Fruit fly (Drosophila melanogaster) whole organism, embryonic: ENCODE results near the gene woc.
A peak's percentile ranks its signal among the peaks of the same experiment; 100 is the strongest.

Source experiments
- BtbVII ChIP-seq: fragments of 200-800 bp; sonication (Bioruptor generic); optimal IDR thresholded peaks from 3 replicates; lab custom pipeline; 2017; ENCODE audit warnings: missing biosample characterization, mild to moderate bottlenecking, missing genetic modification characterization
- CG1024 ChIP-seq: fragments of 200-800 bp; sonication (Bioruptor generic); IDR thresholded peaks from 2 replicates; pipeline ENCODE4 v1.3.6; 2022; ENCODE audit warnings: missing biosample characterization, missing genetic modification characterization
- CG10274 ChIP-seq: fragments of 200-800 bp; sonication (Bioruptor generic); optimal IDR thresholded peaks from 3 replicates; lab custom pipeline; 2017; ENCODE audit warnings: missing biosample characterization, mild to moderate bottlenecking, missing genetic modification characterization
- CG11456 ChIP-seq: fragments of 200-800 bp; sonication (Bioruptor generic); IDR thresholded peaks from 3 replicates; pipeline ENCODE4 v1.3.6; 2022; ENCODE audit warnings: missing biosample characterization, missing genetic modification characterization
- CG13287 ChIP-seq: fragments of 200-800 bp; sonication (Bioruptor generic); IDR thresholded peaks from 2 replicates; pipeline ENCODE4 v1.3.6; 2022; ENCODE audit warnings: missing biosample characterization, missing genetic modification characterization; ENCODE audit not compliant: partially characterized antibody
- CG15514 ChIP-seq: fragments of 200-800 bp; sonication (Bioruptor generic); optimal IDR thresholded peaks from 3 replicates; lab custom pipeline; 2017; ENCODE audit warnings: missing biosample characterization, missing genetic modification characterization, mild to moderate bottlenecking, moderate library complexity, missing genetic modification reagents
- CG1603 ChIP-seq: fragments of 200-800 bp; sonication (Bioruptor generic); optimal IDR thresholded peaks from 2 replicates; lab custom pipeline; 2019; ENCODE audit warnings: missing biosample characterization, mild to moderate bottlenecking, missing genetic modification characterization, moderate library complexity
- CG17186 ChIP-seq: fragments of 200-800 bp; sonication (Bioruptor generic); optimal IDR thresholded peaks from 3 replicates; lab custom pipeline; 2017; ENCODE audit warnings: missing biosample characterization, missing genetic modification reagents, missing genetic modification characterization
- CG17385 ChIP-seq: fragments of 200-800 bp; sonication (Bioruptor generic); optimal IDR thresholded peaks from 3 replicates; lab custom pipeline; 2018; ENCODE audit warnings: missing biosample characterization, mild to moderate bottlenecking, missing genetic modification characterization
- CG17612 ChIP-seq: fragments of 200-800 bp; sonication (Bioruptor generic); IDR thresholded peaks from 2 replicates; pipeline ENCODE4 v1.3.6; 2022; ENCODE audit warnings: missing biosample characterization, missing genetic modification characterization
- CG34224 ChIP-seq: fragments of 200-800 bp; sonication (Bioruptor generic); IDR thresholded peaks from 3 replicates; pipeline ENCODE4 v1.3.6; 2022; ENCODE audit warnings: missing biosample characterization, missing genetic modification characterization; ENCODE audit not compliant: partially characterized antibody
- CG34422 ChIP-seq: fragments of 200-800 bp; sonication (Bioruptor generic); IDR thresholded peaks from 3 replicates; pipeline ENCODE4 v1.3.6; 2022; ENCODE audit warnings: missing biosample characterization, missing genetic modification characterization
- CG4404 ChIP-seq: fragments of 200-800 bp; sonication (Bioruptor generic); IDR thresholded peaks from 2 replicates; pipeline ENCODE4 v1.3.6; 2022; ENCODE audit warnings: missing biosample characterization, missing genetic modification characterization
- CG4617 ChIP-seq: fragments of 200-800 bp; sonication (Bioruptor generic); optimal IDR thresholded peaks from 3 replicates; lab custom pipeline; 2016; ENCODE audit warnings: missing biosample characterization, missing genetic modification characterization, borderline replicate concordance
- CG4707 ChIP-seq: fragments of 200-800 bp; sonication (Bioruptor generic); optimal IDR thresholded peaks from 2 replicates; lab custom pipeline; 2018; ENCODE audit warnings: missing biosample characterization, mild to moderate bottlenecking, missing genetic modification characterization, moderate library complexity
- CG7963 ChIP-seq: fragments of 200-800 bp; sonication (Bioruptor generic); IDR thresholded peaks from 3 replicates; pipeline ENCODE4 v1.3.6; 2022; ENCODE audit warnings: missing biosample characterization, missing genetic modification characterization; ENCODE audit not compliant: partially characterized antibody
- CG9727 ChIP-seq: fragments of 200-800 bp; sonication (Bioruptor generic); optimal IDR thresholded peaks from 3 replicates; lab custom pipeline; 2017; ENCODE audit warnings: missing biosample characterization, mild to moderate bottlenecking, missing genetic modification characterization
- CG9876 ChIP-seq: fragments of 200-800 bp; sonication (Bioruptor generic); optimal IDR thresholded peaks from 2 replicates; lab custom pipeline; 2016; ENCODE audit warnings: missing biosample characterization, missing genetic modification characterization
- CrebB ChIP-seq: fragments of 200-800 bp; sonication (Bioruptor generic); optimal IDR thresholded peaks from 3 replicates; lab custom pipeline; 2018; ENCODE audit warnings: missing biosample characterization, mild to moderate bottlenecking, missing genetic modification characterization
- Dll ChIP-seq: fragments of 200-800 bp; sonication (Bioruptor generic); IDR thresholded peaks from 4 replicates; pipeline ENCODE4 v1.3.6; 2022; ENCODE audit warnings: missing biosample characterization, missing genetic modification characterization; ENCODE audit not compliant: partially characterized antibody
- Doc3 ChIP-seq: fragments of 200-800 bp; sonication (Bioruptor generic); IDR thresholded peaks from 3 replicates; pipeline ENCODE4 v1.3.6; 2022; ENCODE audit warnings: missing biosample characterization, missing genetic modification characterization; ENCODE audit not compliant: partially characterized antibody
- Ets65A ChIP-seq: fragments of 200-800 bp; sonication (Bioruptor generic); peaks from one replicate; lab custom pipeline; 2016; ENCODE audit warnings: missing biosample characterization, missing genetic modification characterization
- Gsc ChIP-seq: fragments of 200-800 bp; sonication (Bioruptor generic); IDR thresholded peaks from 2 replicates; pipeline ENCODE4 v1.3.6; 2022; ENCODE audit warnings: missing biosample characterization, missing genetic modification characterization
- HLH4C ChIP-seq: fragments of 200-800 bp; sonication (Bioruptor generic); IDR thresholded peaks from 3 replicates; pipeline ENCODE4 v1.3.6; 2022; ENCODE audit warnings: missing biosample characterization, missing genetic modification characterization; ENCODE audit not compliant: partially characterized antibody
- Lhr ChIP-seq: fragments of 200-800 bp; sonication (Bioruptor generic); optimal IDR thresholded peaks from 3 replicates; lab custom pipeline; 2017; ENCODE audit warnings: mild to moderate bottlenecking, missing biosample characterization, missing genetic modification reagents, missing genetic modification characterization
- Poxn ChIP-seq: fragments of 200-800 bp; sonication (Bioruptor generic); IDR thresholded peaks from 2 replicates; pipeline ENCODE4 v1.3.6; 2022; ENCODE audit warnings: missing biosample characterization, missing genetic modification characterization
- Sox100B ChIP-seq: fragments of 200-800 bp; sonication (Bioruptor generic); optimal IDR thresholded peaks from 3 replicates; lab custom pipeline; 2018; ENCODE audit warnings: missing biosample characterization, mild to moderate bottlenecking, missing genetic modification characterization
- Ssrp ChIP-seq: fragments of 200-800 bp; sonication (Bioruptor generic); optimal IDR thresholded peaks from 2 replicates; lab custom pipeline; 2018; ENCODE audit warnings: missing biosample characterization, mild to moderate bottlenecking, missing genetic modification characterization, moderate library complexity
- Usf ChIP-seq: fragments of 200-800 bp; sonication (Bioruptor generic); optimal IDR thresholded peaks from 2 replicates; lab custom pipeline; 2017; ENCODE audit warnings: missing genotype, missing biosample characterization, missing genetic modification characterization
- amos ChIP-seq: fragments of 200-800 bp; sonication (Bioruptor generic); IDR thresholded peaks from 2 replicates; pipeline ENCODE4 v1.3.6; 2022; ENCODE audit warnings: missing biosample characterization, missing genetic modification characterization; ENCODE audit not compliant: partially characterized antibody
- bbx ChIP-seq: fragments of 200-800 bp; sonication (Bioruptor generic); IDR thresholded peaks from 2 replicates; pipeline ENCODE4 v1.3.6; 2022; ENCODE audit warnings: missing biosample characterization, missing genetic modification characterization; ENCODE audit not compliant: partially characterized antibody
- bowl ChIP-seq: fragments of 200-800 bp; sonication (Bioruptor generic); IDR thresholded peaks from 2 replicates; pipeline ENCODE4 v1.3.6; 2022; ENCODE audit warnings: missing biosample characterization, missing genetic modification characterization
- crol ChIP-seq: fragments of 200-800 bp; sonication (Bioruptor generic); IDR thresholded peaks from 2 replicates; pipeline ENCODE4 v1.3.6; 2022; ENCODE audit warnings: missing biosample characterization, missing genetic modification characterization
- disco-r ChIP-seq: fragments of 200-800 bp; sonication (Bioruptor generic); optimal IDR thresholded peaks from 2 replicates; lab custom pipeline; 2016; ENCODE audit warnings: missing biosample characterization, missing genetic modification characterization
- emc ChIP-seq: fragments of 200-800 bp; sonication (Bioruptor generic); optimal IDR thresholded peaks from 2 replicates; lab custom pipeline; 2016; ENCODE audit warnings: missing biosample characterization, missing genetic modification characterization
- eyg ChIP-seq: fragments of 200-800 bp; sonication (Bioruptor generic); optimal IDR thresholded peaks from 3 replicates; lab custom pipeline; 2016; ENCODE audit warnings: missing biosample characterization, missing genetic modification characterization
- gcm2 ChIP-seq: fragments of 200-800 bp; sonication (Bioruptor generic); optimal IDR thresholded peaks from 2 replicates; lab custom pipeline; 2016; ENCODE audit warnings: missing biosample characterization, missing genetic modification characterization
- gsb-n ChIP-seq: fragments of 200-800 bp; sonication (Bioruptor generic); optimal IDR thresholded peaks from 3 replicates; lab custom pipeline; 2018; ENCODE audit warnings: missing biosample characterization, mild to moderate bottlenecking, missing genetic modification characterization
- hb ChIP-seq: fragments of 200-800 bp; sonication (Bioruptor generic); IDR thresholded peaks from 3 replicates; pipeline ENCODE4 v1.3.6; 2022; ENCODE audit warnings: missing biosample characterization, missing genetic modification characterization; ENCODE audit not compliant: partially characterized antibody
- klu ChIP-seq: fragments of 200-800 bp; sonication (Bioruptor generic); IDR thresholded peaks from 2 replicates; pipeline ENCODE4 v1.3.6; 2022; ENCODE audit warnings: missing biosample characterization, missing genetic modification characterization
- knrl ChIP-seq: fragments of 200-800 bp; sonication (Bioruptor generic); IDR thresholded peaks from 3 replicates; pipeline ENCODE4 v1.3.6; 2022; ENCODE audit warnings: missing biosample characterization, missing genetic modification characterization; ENCODE audit not compliant: partially characterized antibody
- lilli ChIP-seq: fragments of 200-800 bp; sonication (Bioruptor generic); optimal IDR thresholded peaks from 3 replicates; lab custom pipeline; 2016; ENCODE audit warnings: missing biosample characterization, missing genetic modification characterization
- lmd ChIP-seq: fragments of 200-800 bp; sonication (Bioruptor generic); IDR thresholded peaks from 2 replicates; pipeline ENCODE4 v1.3.6; 2022; ENCODE audit warnings: missing biosample characterization, missing genetic modification characterization
- mld ChIP-seq: fragments of 200-800 bp; sonication (Bioruptor generic); IDR thresholded peaks from 3 replicates; pipeline ENCODE4 v1.3.6; 2022; ENCODE audit warnings: missing biosample characterization, missing genetic modification characterization; ENCODE audit not compliant: partially characterized antibody
- nerfin-2 ChIP-seq: fragments of 200-800 bp; sonication (Bioruptor generic); IDR thresholded peaks from 2 replicates; pipeline ENCODE4 v1.3.6; 2022; ENCODE audit warnings: missing biosample characterization, missing genetic modification characterization; ENCODE audit not compliant: partially characterized antibody
- phol ChIP-seq: fragments of 200-800 bp; sonication (Bioruptor generic); optimal IDR thresholded peaks from 3 replicates; lab custom pipeline; 2018; ENCODE audit warnings: missing biosample characterization, mild to moderate bottlenecking, missing genetic modification characterization, moderate library complexity
- sqz ChIP-seq: fragments of 200-800 bp; sonication (Bioruptor generic); optimal IDR thresholded peaks from 3 replicates; lab custom pipeline; 2018; ENCODE audit warnings: missing biosample characterization, mild to moderate bottlenecking, missing genetic modification characterization
- vnd ChIP-seq: fragments of 200-800 bp; sonication (Bioruptor generic); IDR thresholded peaks from 3 replicates; pipeline ENCODE4 v1.3.6; 2022; ENCODE audit warnings: missing biosample characterization, missing genetic modification characterization; ENCODE audit not compliant: partially characterized antibody
- zfh1 ChIP-seq: fragments of 200-800 bp; sonication (Bioruptor generic); IDR thresholded peaks from 3 replicates; pipeline ENCODE4 v1.3.6; 2022; ENCODE audit warnings: missing biosample characterization, missing genetic modification characterization

Gene woc

dm6 chr3R:27283645-27284044 is 19.8 kb upstream of the woc start, which contains the start of gene CG3368 (continued):
- peak; percentile 86 for TF ChIP-seq HLH4C
- peak; percentile 18 for TF ChIP-seq CG4617 (GFP tag; lab: Kevin White, UChicago)
- peak; percentile 30; the same call in 1 of the 3 replicates for TF ChIP-seq CG34422
- TF ChIP-seq Ssrp (tag; lab: Kevin White, UChicago), result no peak
- peak; percentile 46 for TF ChIP-seq knrl (GFP tag; lab: Robert Waterston, UW)
- TF ChIP-seq eyg (GFP tag; lab: Kevin White, UChicago), result no peak
- TF ChIP-seq nerfin-2, result peak; percentile 84
- TF ChIP-seq disco-r (GFP tag; lab: Kevin White, UChicago), result no peak
- no peak for TF ChIP-seq lmd
- TF ChIP-seq Doc3 (GFP tag; lab: Robert Waterston, UW), result peak; percentile 24; the same call in 1 of the 3 replicates
- no peak for TF ChIP-seq CG9727 (GFP tag; lab: Kevin White, UChicago)
- peak; percentile 62; the same call in 2 of the 3 replicates for TF ChIP-seq hb (GFP tag; lab: Robert Waterston, UW)
- TF ChIP-seq bowl (GFP tag; lab: Robert Waterston, UW), result no peak
- peak; percentile 58 for TF ChIP-seq CG7963
- TF ChIP-seq CG4404 (GFP tag; lab: Robert Waterston, UW), result no peak
- TF ChIP-seq CG15514 (GFP tag; lab: Kevin White, UChicago), result peak; percentile 49
- TF ChIP-seq vnd (GFP tag; lab: Robert Waterston, UW), result peak; percentile 58; the same call in 2 of the 3 replicates
- TF ChIP-seq CG11456 (GFP tag; lab: Robert Waterston, UW), result no peak
- TF ChIP-seq amos (GFP tag; lab: Robert Waterston, UW), result peak; percentile 57; the same call in 1 of the 2 replicates
- no peak for TF ChIP-seq CG17612
- no peak for TF ChIP-seq phol
- no peak for TF ChIP-seq gcm2 (GFP tag; lab: Kevin White, UChicago)
- TF ChIP-seq BtbVII (GFP tag; lab: Kevin White, UChicago), result no peak
- peak; percentile 55; the same call in 1 of the 3 replicates for TF ChIP-seq mld
- no peak for TF ChIP-seq Sox100B (GFP tag; lab: Kevin White, UChicago)
- no peak for TF ChIP-seq Poxn (GFP tag; lab: Robert Waterston, UW)
- no peak for TF ChIP-seq gsb-n (tag; lab: Kevin White, UChicago)
- no peak for TF ChIP-seq Lhr (GFP tag; lab: Kevin White, UChicago)
- TF ChIP-seq crol (GFP tag; lab: Robert Waterston, UW), result 0 out of 2 replicates have a peak, but pooled peaks have one; percentile 16
- peak; percentile 71 for TF ChIP-seq CG13287 (GFP tag; lab: Robert Waterston, UW)
- no peak for TF ChIP-seq sqz (GFP tag; lab: Kevin White, UChicago)
- peak; percentile 70 for TF ChIP-seq bbx (GFP tag; lab: Robert Waterston, UW)
- TF ChIP-seq CG1603 (tag; lab: Kevin White, UChicago), result no peak
- no peak for TF ChIP-seq CrebB (tag; lab: Kevin White, UChicago)
- TF ChIP-seq zfh1 (GFP tag; lab: Robert Waterston, UW), result 0 out of 3 replicates have a peak, but pooled peaks have one; percentile 29
- no peak for TF ChIP-seq CG10274 (GFP tag; lab: Kevin White, UChicago)
- TF ChIP-seq Gsc, result no peak
- peak; percentile 57 for TF ChIP-seq CG17186 (GFP tag; lab: Kevin White, UChicago)
- no peak for TF ChIP-seq Usf (GFP tag; lab: Kevin White, UChicago)
- TF ChIP-seq Ets65A, result peak; percentile 9
- no peak for TF ChIP-seq CG4707 (GFP tag; lab: Kevin White, UChicago)
- no peak for TF ChIP-seq CG17385 (GFP tag; lab: Kevin White, UChicago)
- peak; percentile 65 for TF ChIP-seq Dll (GFP tag; lab: Robert Waterston, UW)
- TF ChIP-seq klu (GFP tag; lab: Robert Waterston, UW), result no peak
- no peak for TF ChIP-seq CG9876 (GFP tag; lab: Kevin White, UChicago)
- no peak for TF ChIP-seq emc (GFP tag; lab: Kevin White, UChicago)
- no peak for TF ChIP-seq CG1024 (GFP tag; lab: Robert Waterston, UW)
- TF ChIP-seq lilli (GFP tag; lab: Kevin White, UChicago), result no peak
- peak; percentile 82 for TF ChIP-seq CG34224 (GFP tag; lab: Robert Waterston, UW)
